Worm (Caenorhabditis elegans) whole organism, early embryonic: ENCODE results near the gene W07E11.1.

Source experiments
- B0310.2 ChIP-seq: sonication (generic microtip); optimal IDR thresholded peaks from 2 replicates; lab custom pipeline; 2016; ENCODE audit warnings: mild to moderate bottlenecking, missing genetic modification characterization, missing compliant biosample characterization
- F13C5.2 ChIP-seq: sonication (generic microtip); optimal IDR thresholded peaks from 2 replicates; lab custom pipeline; 2017; ENCODE audit warnings: mild to moderate bottlenecking, missing genetic modification characterization, inconsistent platforms, missing compliant biosample characterization
- aly-1 ChIP-seq: sonication (generic microtip); optimal IDR thresholded peaks from 2 replicates; lab custom pipeline; 2016; ENCODE audit warnings: missing genetic modification characterization, missing compliant biosample characterization
- ama-1 ChIP-seq: fragments of 150-350 bp; optimal IDR thresholded peaks from 2 replicates; lab custom pipeline; 2014
- ceh-13 ChIP-seq: fragments of 200-800 bp; sonication (Bioruptor generic); optimal IDR thresholded peaks from 2 replicates; lab custom pipeline; 2018; ENCODE audit warnings: mild to moderate bottlenecking, missing genetic modification characterization, missing compliant biosample characterization
- ceh-36 ChIP-seq: sonication (generic microtip); optimal IDR thresholded peaks from 2 replicates; lab custom pipeline; 2016; ENCODE audit warnings: missing genetic modification characterization, inconsistent platforms, missing compliant biosample characterization
- ets-7 ChIP-seq: sonication (generic microtip); optimal IDR thresholded peaks from 2 replicates; lab custom pipeline; 2016; ENCODE audit warnings: missing genotype, missing genetic modification characterization, missing compliant biosample characterization
- flt-1 ChIP-seq: fragments of 200-800 bp; sonication (Bioruptor generic); IDR thresholded peaks from 2 replicates; pipeline ENCODE4 v1.3.6; 2022; ENCODE audit warnings: missing genetic modification characterization, missing compliant biosample characterization
- hmbx-1 ChIP-seq: sonication (generic microtip); optimal IDR thresholded peaks from 2 replicates; lab custom pipeline; 2016; ENCODE audit warnings: mild to moderate bottlenecking, missing genetic modification characterization, missing compliant biosample characterization
- hmg-4 ChIP-seq: fragments of 200-800 bp; sonication (Bioruptor generic); optimal IDR thresholded peaks from 2 replicates; lab custom pipeline; 2018; ENCODE audit warnings: mild to moderate bottlenecking, missing genetic modification characterization, missing compliant biosample characterization
- hnd-1 ChIP-seq: sonication (generic microtip); optimal IDR thresholded peaks from 2 replicates; lab custom pipeline; 2016; ENCODE audit warnings: missing genetic modification characterization, missing compliant biosample characterization
- pes-1 ChIP-seq: fragments of 200-800 bp; sonication (Bioruptor generic); IDR thresholded peaks from 2 replicates; pipeline ENCODE4 v1.3.6; 2022; ENCODE audit warnings: missing genetic modification reagents, missing genetic modification characterization, missing compliant biosample characterization
- scrt-1 ChIP-seq: fragments of 200-800 bp; sonication (Bioruptor generic); IDR thresholded peaks from 2 replicates; pipeline ENCODE4 v1.3.6; 2022; ENCODE audit warnings: missing genetic modification characterization, missing compliant biosample characterization
- sea-1 ChIP-seq: fragments of 200-800 bp; sonication (Bioruptor generic); conservative IDR thresholded peaks from 2 replicates; pipeline ENCODE4 v1.3.6; 2022; ENCODE audit warnings: missing genetic modification characterization, missing compliant biosample characterization
- tbx-11 ChIP-seq: fragments of 200-800 bp; sonication (Bioruptor generic); IDR thresholded peaks from 2 replicates; pipeline ENCODE4 v1.3.6; 2022; ENCODE audit warnings: missing genetic modification characterization, missing compliant biosample characterization
- tbx-37 ChIP-seq: fragments of 200-800 bp; sonication (Bioruptor generic); conservative IDR thresholded peaks from 2 replicates; pipeline ENCODE4 v1.3.6; 2022; ENCODE audit warnings: missing genetic modification reagents, missing genetic modification characterization, missing compliant biosample characterization
- tra-4 ChIP-seq: sonication (generic microtip); optimal IDR thresholded peaks from 2 replicates; lab custom pipeline; 2017; ENCODE audit warnings: missing genetic modification characterization, missing compliant biosample characterization

The W07E11.1 gene

ce11 chrX:10141963-10142431 lies 57.6 kb downstream of the W07E11.1 start, which contains the start of gene oac-14:
oac-14 (minus strand) TSS chrX:10142013.
- TF ChIP-seq tbx-11 (GFP tag; lab: Robert Waterston, UW) (no peak), flt-1 (no peak), ama-1 (lab: Kevin White, UChicago) (no peak), hmg-4 (GFP tag; lab: Kevin White, UChicago) (no peak), scrt-1 (GFP tag; lab: Robert Waterston, UW) (no peak), ceh-36 (tag; lab: Kevin White, UChicago) (no peak), tra-4 (tag; lab: Kevin White, UChicago) (no peak), hnd-1 (no peak), F13C5.2 (tag; lab: Kevin White, UChicago) (no peak), B0310.2 (tag; lab: Kevin White, UChicago) (no peak), tbx-37 (GFP tag; lab: Robert Waterston, UW) (no peak), pes-1 (no peak), hmbx-1 (tag; lab: Kevin White, UChicago) (no peak), ceh-13 (GFP tag; lab: Kevin White, UChicago) (no peak)

- 0 out of 2 replicates have a peak, but pooled peaks have one; percentile 35 for TF ChIP-seq sea-1
- TF ChIP-seq aly-1 (tag; lab: Kevin White, UChicago) = no peak
- peak; percentile 60 for TF ChIP-seq hmg-4 (GFP tag; lab: Kevin White, UChicago)
- TF ChIP-seq tbx-37 (GFP tag; lab: Robert Waterston, UW) = peak; percentile 33; the same call in 1 of the 2 replicates
- peak; percentile 60; the same call in 1 of the 2 replicates for TF ChIP-seq scrt-1 (GFP tag; lab: Robert Waterston, UW)
Observed at ce11 chrX:10145011-10145410, 60.6 kb downstream of the W07E11.1 start.

ce11 chrX:10146592-10146991 lies 62.2 kb downstream of the W07E11.1 start, which contains the start of gene unc-115:
unc-115 (plus strand) TSS chrX:10146892.
- TF ChIP-seq hnd-1 = no peak
- no peak for TF ChIP-seq pes-1
- TF ChIP-seq sea-1 = 0 out of 2 replicates have a peak, but pooled peaks have one; percentile 26
- no peak for TF ChIP-seq hmbx-1 (tag; lab: Kevin White, UChicago)
- TF ChIP-seq ama-1 (lab: Kevin White, UChicago) = no peak
- peak; percentile 82 for TF ChIP-seq F13C5.2 (tag; lab: Kevin White, UChicago)
- peak; percentile 6 for TF ChIP-seq B0310.2 (tag; lab: Kevin White, UChicago)
- no peak for TF ChIP-seq ets-7 (tag; lab: Kevin White, UChicago)
- peak; percentile 93 for TF ChIP-seq hmg-4 (GFP tag; lab: Kevin White, UChicago)
- peak; percentile 75 for TF ChIP-seq aly-1 (tag; lab: Kevin White, UChicago)
- no peak for TF ChIP-seq tbx-11 (GFP tag; lab: Robert Waterston, UW)
- no peak for TF ChIP-seq ceh-13 (GFP tag; lab: Kevin White, UChicago)
- TF ChIP-seq scrt-1 (GFP tag; lab: Robert Waterston, UW) = 0 out of 2 replicates have a peak, but pooled peaks have one; percentile 33
- no peak for TF ChIP-seq ceh-36 (tag; lab: Kevin White, UChicago)
- TF ChIP-seq flt-1 = no peak
- no peak for TF ChIP-seq tbx-37 (GFP tag; lab: Robert Waterston, UW)
- TF ChIP-seq tra-4 (tag; lab: Kevin White, UChicago) = no peak

- TF ChIP-seq hmbx-1 (tag; lab: Kevin White, UChicago) (no peak), aly-1 (tag; lab: Kevin White, UChicago) (no peak), tra-4 (tag; lab: Kevin White, UChicago) (no peak), tbx-37 (GFP tag; lab: Robert Waterston, UW) (no peak), F13C5.2 (tag; lab: Kevin White, UChicago) (no peak), ama-1 (lab: Kevin White, UChicago) (no peak), ceh-36 (tag; lab: Kevin White, UChicago) (no peak), pes-1 (no peak), tbx-11 (GFP tag; lab: Robert Waterston, UW) (no peak), hnd-1 (no peak), flt-1 (no peak), scrt-1 (GFP tag; lab: Robert Waterston, UW) (no peak), sea-1 (no peak), hmg-4 (GFP tag; lab: Kevin White, UChicago) (no peak), B0310.2 (tag; lab: Kevin White, UChicago) (no peak), ceh-13 (GFP tag; lab: Kevin White, UChicago) (no peak), ets-7 (tag; lab: Kevin White, UChicago) (no peak)
Observed at ce11 chrX:10147236-10147635, 62.8 kb downstream of the W07E11.1 start.

- peak; percentile 70 for TF ChIP-seq flt-1
- peak; percentile 61; the same call in 1 of the 2 replicates for TF ChIP-seq sea-1
- no peak for TF ChIP-seq hmbx-1 (tag; lab: Kevin White, UChicago)
- peak; percentile 41 for TF ChIP-seq hmg-4 (GFP tag; lab: Kevin White, UChicago)
- TF ChIP-seq B0310.2 (tag; lab: Kevin White, UChicago) = no peak
- peak; percentile 43; the same call in 1 of the 2 replicates for TF ChIP-seq tbx-11 (GFP tag; lab: Robert Waterston, UW)
- TF ChIP-seq pes-1 = peak; percentile 78
- TF ChIP-seq hnd-1 = peak; percentile 7
- peak; percentile 34 for TF ChIP-seq ceh-36 (tag; lab: Kevin White, UChicago)
- peak; percentile 33; the same call in 1 of the 2 replicates for TF ChIP-seq scrt-1 (GFP tag; lab: Robert Waterston, UW)
Observed at ce11 chrX:10148235-10148872, 63.9 kb downstream of the W07E11.1 start.

ce11 chrX:10150918-10151317 lies 66.5 kb downstream of the W07E11.1 start:
- TF ChIP-seq pes-1 (no peak), scrt-1 (GFP tag; lab: Robert Waterston, UW) (no peak), ceh-36 (tag; lab: Kevin White, UChicago) (no peak), tra-4 (tag; lab: Kevin White, UChicago) (no peak), B0310.2 (tag; lab: Kevin White, UChicago) (no peak), hmg-4 (GFP tag; lab: Kevin White, UChicago) (no peak), flt-1 (no peak), aly-1 (tag; lab: Kevin White, UChicago) (no peak), hmbx-1 (tag; lab: Kevin White, UChicago) (no peak)
